Fruit fly (Drosophila melanogaster) whole organism, prepupa: Measurements from ENCODE around the gene CG17264.

Experiments
- CG10631 ChIP-seq: fragments of 200-800 bp; sonication (Bioruptor generic); optimal IDR thresholded peaks from 2 replicates; lab custom pipeline; 2016; ENCODE audit warnings: missing biosample characterization, missing genetic modification characterization
- CG10669 ChIP-seq: fragments of 200-800 bp; sonication (Bioruptor generic); optimal IDR thresholded peaks from 3 replicates; lab custom pipeline; 2018; ENCODE audit warnings: missing biosample characterization, mild to moderate bottlenecking, missing genetic modification characterization, moderate library complexity
- CG11294 ChIP-seq: fragments of 200-800 bp; sonication (Bioruptor generic); IDR thresholded peaks from 2 replicates; pipeline ENCODE4 v1.3.6; 2022; ENCODE audit warnings: missing biosample characterization, missing genetic modification characterization
- CG11762 ChIP-seq: fragments of 200-800 bp; sonication (Bioruptor generic); optimal IDR thresholded peaks from 3 replicates; lab custom pipeline; 2016; ENCODE audit warnings: missing biosample characterization, missing genetic modification characterization; ENCODE audit not compliant: insufficient read depth
- CG11902 ChIP-seq: fragments of 200-800 bp; sonication (Bioruptor generic); optimal IDR thresholded peaks from 3 replicates; lab custom pipeline; 2016; ENCODE audit warnings: missing biosample characterization, missing genetic modification characterization
- CG15336 ChIP-seq: fragments of 200-800 bp; sonication (Bioruptor generic); IDR thresholded peaks from 2 replicates; pipeline ENCODE4 v1.3.6; 2022; ENCODE audit warnings: missing biosample characterization, missing genetic modification characterization
- CG1621 ChIP-seq: fragments of 200-800 bp; sonication (Bioruptor generic); optimal IDR thresholded peaks from 3 replicates; lab custom pipeline; 2018; ENCODE audit warnings: missing biosample characterization, mild to moderate bottlenecking, missing genetic modification characterization
- CG16779 ChIP-seq: fragments of 200-800 bp; sonication (Bioruptor generic); optimal IDR thresholded peaks from 3 replicates; lab custom pipeline; 2017; ENCODE audit warnings: missing biosample characterization, mild to moderate bottlenecking, missing genetic modification characterization
- CG31627 ChIP-seq: fragments of 200-800 bp; sonication (Bioruptor generic); optimal IDR thresholded peaks from 3 replicates; lab custom pipeline; 2016; ENCODE audit warnings: missing biosample characterization, missing genetic modification characterization
- CG32006 ChIP-seq: fragments of 200-800 bp; sonication (Bioruptor generic); optimal IDR thresholded peaks from 3 replicates; lab custom pipeline; 2017; ENCODE audit warnings: missing biosample characterization, mild to moderate bottlenecking, missing genetic modification characterization
- CG34406 ChIP-seq: fragments of 200-800 bp; sonication (Bioruptor generic); optimal IDR thresholded peaks from 3 replicates; lab custom pipeline; 2016; ENCODE audit warnings: missing biosample characterization, missing genetic modification characterization
- CG3919 ChIP-seq: fragments of 200-800 bp; sonication (Bioruptor generic); optimal IDR thresholded peaks from 3 replicates; lab custom pipeline; 2016; ENCODE audit warnings: missing biosample characterization, missing genetic modification characterization
- CG4318 ChIP-seq: fragments of 200-800 bp; sonication (Bioruptor generic); optimal IDR thresholded peaks from 3 replicates; lab custom pipeline; 2017; ENCODE audit warnings: missing biosample characterization, mild to moderate bottlenecking, missing genetic modification characterization
- CG6163 ChIP-seq: fragments of 200-800 bp; sonication (Bioruptor generic); IDR thresholded peaks from 3 replicates; pipeline ENCODE4 v1.3.6; 2022; ENCODE audit warnings: missing biosample characterization, missing genetic modification characterization
- CG6808 ChIP-seq: fragments of 200-800 bp; sonication (Bioruptor generic); optimal IDR thresholded peaks from 3 replicates; lab custom pipeline; 2017; ENCODE audit warnings: missing biosample characterization, missing genetic modification characterization, mild to moderate bottlenecking, moderate library complexity, missing genetic modification reagents
- CG7368 ChIP-seq: fragments of 200-800 bp; sonication (Bioruptor generic); optimal IDR thresholded peaks from 3 replicates; lab custom pipeline; 2016; ENCODE audit warnings: missing biosample characterization, missing genetic modification characterization
- CG8319 ChIP-seq: fragments of 200-800 bp; sonication (Bioruptor generic); optimal IDR thresholded peaks from 3 replicates; lab custom pipeline; 2016; ENCODE audit warnings: missing biosample characterization, missing genetic modification characterization
- CG8632 ChIP-seq: fragments of 200-800 bp; sonication (Bioruptor generic); optimal IDR thresholded peaks from 3 replicates; lab custom pipeline; 2016; ENCODE audit warnings: missing biosample characterization, missing genetic modification characterization
- CG9139 ChIP-seq: fragments of 200-800 bp; sonication (Bioruptor generic); optimal IDR thresholded peaks from 3 replicates; lab custom pipeline; 2017; ENCODE audit warnings: missing biosample characterization, mild to moderate bottlenecking, missing genetic modification characterization
- Eip75B ChIP-seq: fragments of 200-800 bp; sonication (Bioruptor generic); optimal IDR thresholded peaks from 3 replicates; lab custom pipeline; 2016; ENCODE audit warnings: missing biosample characterization, missing genetic modification characterization
- Eip78C ChIP-seq: fragments of 200-800 bp; sonication (Bioruptor generic); peaks from one replicate; lab custom pipeline; 2016; ENCODE audit warnings: missing biosample characterization, missing genetic modification characterization
- Eip93F ChIP-seq: fragments of 200-800 bp; sonication (Bioruptor generic); optimal IDR thresholded peaks from 2 replicates; lab custom pipeline; 2016; ENCODE audit warnings: missing biosample characterization, mild to moderate bottlenecking, missing genetic modification characterization
- Ets21C ChIP-seq: fragments of 200-800 bp; sonication (Bioruptor generic); optimal IDR thresholded peaks from 3 replicates; lab custom pipeline; 2016; ENCODE audit warnings: missing biosample characterization, missing genetic modification characterization
- Gug ChIP-seq: fragments of 200-800 bp; sonication (Bioruptor generic); IDR thresholded peaks from 2 replicates; pipeline ENCODE4 v1.3.6; 2022; ENCODE audit warnings: missing biosample characterization, missing genetic modification characterization
- Hr39 ChIP-seq: fragments of 200-800 bp; sonication (Bioruptor generic); optimal IDR thresholded peaks from 2 replicates; lab custom pipeline; 2016; ENCODE audit warnings: missing biosample characterization, missing genetic modification characterization
- Hr4 ChIP-seq: fragments of 200-800 bp; sonication (Bioruptor generic); optimal IDR thresholded peaks from 3 replicates; lab custom pipeline; 2016; ENCODE audit warnings: missing biosample characterization, missing genetic modification characterization
- Lpt ChIP-seq: fragments of 200-800 bp; sonication (Bioruptor generic); optimal IDR thresholded peaks from 3 replicates; lab custom pipeline; 2016; ENCODE audit warnings: missing biosample characterization, missing genetic modification characterization
- OdsH ChIP-seq: fragments of 200-800 bp; sonication (Bioruptor generic); optimal IDR thresholded peaks from 3 replicates; lab custom pipeline; 2016; ENCODE audit warnings: missing biosample characterization, missing genetic modification characterization
- Smox ChIP-seq: fragments of 200-800 bp; sonication (Bioruptor generic); optimal IDR thresholded peaks from 3 replicates; lab custom pipeline; 2016; ENCODE audit warnings: missing biosample characterization, missing genetic modification characterization
- Sox102F ChIP-seq: fragments of 200-800 bp; sonication (Bioruptor generic); optimal IDR thresholded peaks from 2 replicates; lab custom pipeline; 2016; ENCODE audit warnings: missing biosample characterization, mild to moderate bottlenecking, missing genetic modification characterization
- Sox15 ChIP-seq: fragments of 200-800 bp; sonication (Bioruptor generic); optimal IDR thresholded peaks from 3 replicates; lab custom pipeline; 2016; ENCODE audit warnings: missing biosample characterization, missing genetic modification characterization
- acj6 ChIP-seq: fragments of 200-800 bp; sonication (Bioruptor generic); optimal IDR thresholded peaks from 3 replicates; lab custom pipeline; 2016; ENCODE audit warnings: missing biosample characterization, missing genetic modification characterization
- cyc ChIP-seq: fragments of 200-800 bp; sonication (Bioruptor generic); optimal IDR thresholded peaks from 3 replicates; lab custom pipeline; 2016; ENCODE audit warnings: missing biosample characterization, missing genetic modification characterization
- dac ChIP-seq: fragments of 200-800 bp; sonication (Bioruptor generic); optimal IDR thresholded peaks from 2 replicates; lab custom pipeline; 2017; ENCODE audit warnings: missing biosample characterization, mild to moderate bottlenecking, missing genetic modification characterization
- dsx ChIP-seq: fragments of 200-800 bp; optimal IDR thresholded peaks from 3 replicates; lab custom pipeline; 2019; ENCODE audit warnings: missing biosample characterization, mild to moderate bottlenecking, missing genetic modification characterization, moderate library complexity; ENCODE audit not compliant: poor library complexity, severe bottlenecking
- eg ChIP-seq: fragments of 200-800 bp; sonication (Bioruptor generic); IDR thresholded peaks from 3 replicates; pipeline ENCODE4 v1.3.6; 2022; ENCODE audit warnings: missing biosample characterization, missing genetic modification characterization
- esn ChIP-seq: fragments of 200-800 bp; sonication (Bioruptor generic); optimal IDR thresholded peaks from 2 replicates; lab custom pipeline; 2016; ENCODE audit warnings: missing biosample characterization, mild to moderate bottlenecking, missing genetic modification characterization, moderate library complexity
- fd59A ChIP-seq: fragments of 200-800 bp; sonication (Bioruptor generic); optimal IDR thresholded peaks from 2 replicates; lab custom pipeline; 2017; ENCODE audit warnings: missing biosample characterization, mild to moderate bottlenecking, missing genetic modification characterization, missing genetic modification reagents
- fd85E ChIP-seq: fragments of 200-800 bp; sonication (Bioruptor generic); optimal IDR thresholded peaks from 3 replicates; lab custom pipeline; 2016; ENCODE audit warnings: missing biosample characterization, missing genetic modification characterization
- lz ChIP-seq: fragments of 200-800 bp; sonication (Bioruptor generic); optimal IDR thresholded peaks from 3 replicates; lab custom pipeline; 2016; ENCODE audit warnings: missing biosample characterization, missing genetic modification characterization
- net ChIP-seq: fragments of 200-800 bp; sonication (Bioruptor generic); optimal IDR thresholded peaks from 3 replicates; lab custom pipeline; 2016; ENCODE audit warnings: missing biosample characterization, missing genetic modification characterization
- pdm3 ChIP-seq: fragments of 200-800 bp; sonication (Bioruptor generic); optimal IDR thresholded peaks from 3 replicates; lab custom pipeline; 2016; ENCODE audit warnings: missing biosample characterization, missing genetic modification characterization
- salr ChIP-seq, 2 experiments: fragments of 200-800 bp; sonication (Bioruptor generic); optimal IDR thresholded peaks; 3 replicates each; lab custom pipeline; 2016 to 2018; ENCODE audit warnings: missing biosample characterization in 2 of 2, missing genetic modification characterization in 2 of 2, mild to moderate bottlenecking in 1 of 2
- spab ChIP-seq: fragments of 200-800 bp; sonication (Bioruptor generic); optimal IDR thresholded peaks from 2 replicates; lab custom pipeline; 2017; ENCODE audit warnings: missing biosample characterization, mild to moderate bottlenecking, missing genetic modification characterization, missing genetic modification reagents
- ss ChIP-seq, 2 experiments: fragments of 200-800 bp; sonication (Bioruptor generic); optimal IDR thresholded peaks; 2 replicates in 1 of 2; 3 replicates in 1 of 2; lab custom pipeline; 2017 to 2018; ENCODE audit warnings: mild to moderate bottlenecking in 2 of 2, missing biosample characterization in 2 of 2, missing genetic modification characterization in 2 of 2, moderate library complexity in 1 of 2
- svp ChIP-seq: fragments of 200-800 bp; sonication (Bioruptor generic); peaks from one replicate; lab custom pipeline; 2016; ENCODE audit warnings: missing biosample characterization, missing genetic modification characterization
- topi ChIP-seq: fragments of 200-800 bp; sonication (Bioruptor generic); optimal IDR thresholded peaks from 3 replicates; lab custom pipeline; 2016; ENCODE audit warnings: missing biosample characterization, missing genetic modification characterization
- vri ChIP-seq: fragments of 200-800 bp; sonication (Bioruptor generic); optimal IDR thresholded peaks from 3 replicates; lab custom pipeline; 2016; ENCODE audit warnings: missing biosample characterization, mild to moderate bottlenecking, missing genetic modification characterization

The CG17264 gene

DNA sequence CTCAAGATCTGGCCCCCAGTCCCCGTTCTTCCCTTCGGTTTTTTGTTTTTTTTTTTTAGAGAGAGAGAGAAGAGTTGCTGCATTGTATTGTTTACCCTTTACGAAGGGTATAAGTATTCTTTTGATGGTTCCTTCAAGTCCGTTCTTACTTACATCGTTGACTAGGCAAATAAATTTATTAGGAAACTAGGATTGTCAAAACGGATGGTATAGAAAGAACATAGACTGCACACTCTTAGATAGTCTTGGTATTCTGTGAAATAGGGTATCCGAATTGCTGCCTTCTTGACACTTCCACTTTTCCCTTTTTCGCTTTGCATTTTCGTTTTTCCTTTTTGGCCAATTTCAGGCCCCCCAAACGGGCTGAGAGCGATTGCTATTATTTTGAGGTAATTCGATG lies 6.8 kb upstream of the CG17264 start (continued):
- TF ChIP-seq OdsH = peak; percentile 77
- TF ChIP-seq CG6808 = peak; percentile 53
- TF ChIP-seq cyc (GFP tag; lab: Kevin White, UChicago) = peak; percentile 88
- TF ChIP-seq CG11294 (GFP tag; lab: Robert Waterston, UW) = no peak
- peak; percentile 94 for TF ChIP-seq svp (GFP tag; lab: Kevin White, UChicago)
- TF ChIP-seq CG3919 (GFP tag; lab: Kevin White, UChicago) = peak; percentile 86
- TF ChIP-seq CG9139 (GFP tag; lab: Kevin White, UChicago) = peak; percentile 17
- TF ChIP-seq Eip93F (GFP tag; lab: Kevin White, UChicago) = peak; percentile 50
- peak; percentile 85 for TF ChIP-seq Sox102F (GFP tag; lab: Kevin White, UChicago)
- peak; percentile 61 for TF ChIP-seq spab (GFP tag; lab: Kevin White, UChicago)
- 0 out of 3 replicates have a peak, but pooled peaks have one; percentile 19 for TF ChIP-seq eg (GFP tag; lab: Robert Waterston, UW)
- no peak for TF ChIP-seq CG4318 (GFP tag; lab: Kevin White, UChicago)
- peak; percentile 27 to 68 for TF ChIP-seq salr (GFP tag; optimal IDR thresholded peaks at IDR 0.05; lab: Kevin White, UChicago)
- TF ChIP-seq CG7368 (GFP tag; lab: Kevin White, UChicago) = peak; percentile 76

dm6 chr2L:3012780-3013179 lies 5.5 kb upstream of the CG17264 start:
- TF ChIP-seq ss (GFP tag; optimal IDR thresholded peaks at IDR 0.05; lab: Kevin White, UChicago) (peak in 1 of 2 experiments; percentile 9), CG8319 (GFP tag; lab: Kevin White, UChicago) (no peak), dsx (GFP tag; lab: Kevin White, UChicago) (peak; percentile 38), Eip78C (peak; percentile 86), dac (GFP tag; lab: Kevin White, UChicago) (peak; percentile 42), CG4318 (GFP tag; lab: Kevin White, UChicago) (no peak), CG31627 (peak; percentile 37), CG10631 (GFP tag; lab: Kevin White, UChicago) (no peak), Ets21C (no peak), vri (GFP tag; lab: Kevin White, UChicago) (peak; percentile 12), Hr39 (GFP tag; lab: Kevin White, UChicago) (peak; percentile 48), topi (peak; percentile 54), CG8632 (GFP tag; lab: Kevin White, UChicago) (peak; percentile 42), CG6163 (peak; percentile 89), CG1621 (peak; percentile 21), net (GFP tag; lab: Kevin White, UChicago) (peak; percentile 67), CG15336 (GFP tag; lab: Robert Waterston, UW) (peak; percentile 70), cyc (GFP tag; lab: Kevin White, UChicago) (peak; percentile 24), Sox15 (GFP tag; lab: Kevin White, UChicago) (no peak), Eip75B (GFP tag; lab: Kevin White, UChicago) (peak; percentile 41), Smox (GFP tag; lab: Kevin White, UChicago) (no peak), spab (GFP tag; lab: Kevin White, UChicago) (no peak), CG3919 (GFP tag; lab: Kevin White, UChicago) (peak; percentile 70), CG10669 (GFP tag; lab: Kevin White, UChicago) (no peak), salr (GFP tag; optimal IDR thresholded peaks at IDR 0.05; lab: Kevin White, UChicago) (peak in 1 of 2 experiments; percentile 61), lz (GFP tag; lab: Kevin White, UChicago) (peak; percentile 43), CG34406 (GFP tag; lab: Kevin White, UChicago) (peak; percentile 35), CG11294 (GFP tag; lab: Robert Waterston, UW) (peak; percentile 62; the same call in 1 of the 2 replicates), fd85E (GFP tag; lab: Kevin White, UChicago) (no peak), svp (GFP tag; lab: Kevin White, UChicago) (peak; percentile 42), CG7368 (GFP tag; lab: Kevin White, UChicago) (no peak), Lpt (peak; percentile 71), Gug (GFP tag; lab: Robert Waterston, UW) (peak; percentile 64), CG16779 (tag; lab: Kevin White, UChicago) (peak; percentile 18), Hr4 (GFP tag; lab: Kevin White, UChicago) (peak; percentile 83), fd59A (GFP tag; lab: Kevin White, UChicago) (peak; percentile 27), esn (GFP tag; lab: Kevin White, UChicago) (peak; percentile 53), CG11902 (GFP tag; lab: Kevin White, UChicago) (no peak), CG11762 (peak; percentile 37), pdm3 (GFP tag; lab: Kevin White, UChicago) (peak; percentile 62), Sox102F (GFP tag; lab: Kevin White, UChicago) (peak; percentile 39), acj6 (GFP tag; lab: Kevin White, UChicago) (no peak), CG32006 (GFP tag; lab: Kevin White, UChicago) (peak; percentile 86)
